Worm (Caenorhabditis elegans) whole organism, L4 larva: ENCODE results near the gene sre-5.

Experiments
- aha-1 ChIP-seq: fragments of 150-350 bp; peaks from one replicate; lab custom pipeline; 2014; ENCODE audit warnings: missing biosample characterization, missing genetic modification characterization
- ceh-44 ChIP-seq: fragments of 200-800 bp; sonication (Bioruptor generic); IDR thresholded peaks from 2 replicates; pipeline ENCODE4 v1.3.6; 2022; ENCODE audit warnings: missing genetic modification reagents, missing genetic modification characterization, missing compliant biosample characterization
- egl-27 ChIP-seq: sonication (generic microtip); optimal IDR thresholded peaks from 3 replicates; lab custom pipeline; 2017; ENCODE audit warnings: missing biosample characterization, missing genetic modification reagents, missing genetic modification characterization
- lin-39 ChIP-seq: fragments of 150-350 bp; optimal IDR thresholded peaks from 2 replicates; lab custom pipeline; 2014; ENCODE audit warnings: missing biosample characterization, missing genetic modification reagents, missing genetic modification characterization
- nhr-237 ChIP-seq: sonication (generic microtip); optimal IDR thresholded peaks from 2 replicates; lab custom pipeline; 2017; ENCODE audit warnings: missing biosample characterization, missing genetic modification characterization
- nhr-76 ChIP-seq: fragments of 150-350 bp; optimal IDR thresholded peaks from 2 replicates; lab custom pipeline; 2014; ENCODE audit warnings: missing biosample characterization, missing genetic modification characterization
- pqm-1 ChIP-seq: sonication (generic microtip); optimal IDR thresholded peaks from 2 replicates; lab custom pipeline; 2017; ENCODE audit warnings: missing biosample characterization, missing genetic modification characterization
- rbr-2 ChIP-seq: sonication (generic microtip); optimal IDR thresholded peaks from 2 replicates; lab custom pipeline; 2016; ENCODE audit warnings: missing genotype, missing genetic modification characterization, missing compliant biosample characterization
- tag-97 ChIP-seq: fragments of 200-800 bp; sonication (Bioruptor generic); IDR thresholded peaks from 2 replicates; pipeline ENCODE4 v1.3.6; 2022; ENCODE audit warnings: missing genetic modification characterization, missing compliant biosample characterization
- zag-1 ChIP-seq: fragments of 150-350 bp; optimal IDR thresholded peaks from 2 replicates; lab custom pipeline; 2014; ENCODE audit warnings: missing biosample characterization, missing genetic modification characterization

ce11 chrIV:3606285-3606834 lies 41.4 kb downstream of the sre-5 start, which contains the start of the genes Y37E11B.10 and kgb-2:
- no peak for TF ChIP-seq ceh-44 (GFP tag; lab: Robert Waterston, UW)
- no peak for TF ChIP-seq nhr-76 (tag; lab: Kevin White, UChicago)
- TF ChIP-seq lin-39 = no peak
- no peak for TF ChIP-seq zag-1 (tag; lab: Kevin White, UChicago)
- no peak for TF ChIP-seq tag-97 (GFP tag; lab: Robert Waterston, UW)
- no peak for TF ChIP-seq aha-1
- TF ChIP-seq egl-27 (tag; lab: Kevin White, UChicago) = no peak
- no peak for TF ChIP-seq nhr-237
- peak; percentile 39 for TF ChIP-seq pqm-1 (tag; lab: Kevin White, UChicago)
- TF ChIP-seq rbr-2 (tag; lab: Kevin White, UChicago) = no peak
